Worm (Caenorhabditis elegans) whole organism, L4 larva: ENCODE results near the gene T05D4.5.

Source experiments
- F10B5.3 ChIP-seq: sonication (generic microtip); optimal IDR thresholded peaks from 2 replicates; lab custom pipeline; 2016; ENCODE audit warnings: mild to moderate bottlenecking, missing genetic modification characterization, missing compliant biosample characterization
- F44E2.7 ChIP-seq: fragments of 200-800 bp; sonication (Bioruptor generic); IDR thresholded peaks from 2 replicates; pipeline ENCODE4 v2.1.2; 2022; ENCODE audit warnings: missing genetic modification characterization, missing compliant biosample characterization
- F49E8.2 ChIP-seq: sonication (generic microtip); optimal IDR thresholded peaks from 2 replicates; lab custom pipeline; 2016; ENCODE audit warnings: missing compliant biosample characterization, mild to moderate bottlenecking, missing genetic modification characterization, borderline replicate concordance
- ZK546.5 ChIP-seq, 2 experiments: sonication (generic microtip); optimal IDR thresholded peaks; 2 replicates each; lab custom pipeline; 2017; ENCODE audit warnings: missing biosample characterization in 2 of 2, missing genetic modification characterization in 2 of 2
- aha-1 ChIP-seq: fragments of 150-350 bp; peaks from one replicate; lab custom pipeline; 2014; ENCODE audit warnings: missing biosample characterization, missing genetic modification characterization
- arid-1 ChIP-seq: fragments of 200-800 bp; sonication (Bioruptor generic); conservative IDR thresholded peaks from 2 replicates; pipeline ENCODE4 v1.3.6; 2022; ENCODE audit warnings: missing genetic modification reagents, missing genetic modification characterization, missing compliant biosample characterization
- ceh-32 ChIP-seq: sonication (generic microtip); optimal IDR thresholded peaks from 2 replicates; lab custom pipeline; 2016; ENCODE audit warnings: mild to moderate bottlenecking, missing genetic modification characterization, missing compliant biosample characterization; ENCODE audit not compliant: poor library complexity
- daf-8 ChIP-seq: fragments of 200-800 bp; sonication (Bioruptor generic); IDR thresholded peaks from 2 replicates; pipeline ENCODE4 v1.3.6; 2022; ENCODE audit warnings: missing genetic modification characterization, missing compliant biosample characterization
- dmd-6 ChIP-seq: fragments of 200-800 bp; sonication (Bioruptor generic); IDR thresholded peaks from 2 replicates; pipeline ENCODE4 v1.3.6; 2022; ENCODE audit warnings: missing genetic modification reagents, missing genetic modification characterization, missing compliant biosample characterization
- dmd-8 ChIP-seq: fragments of 200-800 bp; sonication (Bioruptor generic); IDR thresholded peaks from 2 replicates; pipeline ENCODE4 v1.3.6; 2022; ENCODE audit warnings: missing genetic modification characterization, missing compliant biosample characterization
- hif-1 ChIP-seq, 2 experiments: sonication (generic microtip); optimal IDR thresholded peaks; 2 replicates each; lab custom pipeline; 2016 to 2017; ENCODE audit warnings: missing compliant biosample characterization in 2 of 2, missing genetic modification characterization in 2 of 2, missing genetic modification reagents in 2 of 2, missing genotype in 2 of 2, mild to moderate bottlenecking in 1 of 2
- hlh-30 ChIP-seq: sonication (generic microtip); optimal IDR thresholded peaks from 2 replicates; lab custom pipeline; 2017; ENCODE audit warnings: antibody characterized with exemption, mild to moderate bottlenecking, missing genetic modification characterization, missing compliant biosample characterization; ENCODE audit not compliant: insufficient read depth
- hmg-1.1 ChIP-seq: fragments of 200-800 bp; sonication (Bioruptor generic); IDR thresholded peaks from 2 replicates; pipeline ENCODE4 v1.3.6; 2022; ENCODE audit warnings: missing genetic modification reagents, missing genetic modification characterization, missing compliant biosample characterization
- lim-7 ChIP-seq: fragments of 200-800 bp; sonication (Bioruptor generic); IDR thresholded peaks from 2 replicates; pipeline ENCODE4 v1.3.6; 2022; ENCODE audit warnings: missing genetic modification characterization, missing compliant biosample characterization
- lin-38 ChIP-seq: fragments of 200-800 bp; sonication (Bioruptor generic); IDR thresholded peaks from 2 replicates; pipeline ENCODE4 v1.3.6; 2022; ENCODE audit warnings: missing genetic modification reagents, missing genetic modification characterization, missing compliant biosample characterization
- lsy-2 ChIP-seq, 2 experiments: fragments of 150-350 bp in 1 of 2; sonication (generic microtip) in 1 of 2; optimal IDR thresholded peaks; 2 replicates each; lab custom pipeline; 2014 to 2017; ENCODE audit warnings: missing biosample characterization in 2 of 2, missing genetic modification characterization in 2 of 2
- madf-5 ChIP-seq, 2 experiments: fragments of 200-800 bp; sonication (Bioruptor generic); IDR thresholded peaks; 2 replicates each; pipeline ENCODE4 v1.3.6; 2022; ENCODE audit warnings: missing compliant biosample characterization in 2 of 2, missing genetic modification characterization in 2 of 2
- mes-2 ChIP-seq: sonication (generic microtip); optimal IDR thresholded peaks from 2 replicates; lab custom pipeline; 2016; ENCODE audit warnings: missing genotype, mild to moderate bottlenecking, missing genetic modification characterization, missing compliant biosample characterization; ENCODE audit not compliant: poor library complexity, severe bottlenecking
- nhr-11 ChIP-seq: fragments of 150-350 bp; optimal IDR thresholded peaks from 2 replicates; lab custom pipeline; 2014; ENCODE audit warnings: missing biosample characterization, missing genetic modification characterization
- pha-4 ChIP-seq, 2 experiments: fragments of 150-350 bp in 1 of 2; fragments of 200-800 bp in 1 of 2; sonication (Bioruptor generic) in 1 of 2; IDR thresholded peaks in 1 of 2; optimal IDR thresholded peaks in 1 of 2; 2 replicates each; pipeline versions ENCODE4 v1.3.6 to Lab custom; 2014 to 2022; ENCODE audit warnings: missing genetic modification characterization in 2 of 2, missing genetic modification reagents in 2 of 2, missing biosample characterization in 1 of 2, missing compliant biosample characterization in 1 of 2
- php-3 ChIP-seq: fragments of 200-800 bp; sonication (Bioruptor generic); IDR thresholded peaks from 2 replicates; pipeline ENCODE4 v1.3.6; 2022; ENCODE audit warnings: missing genetic modification reagents, missing genetic modification characterization, missing compliant biosample characterization
- saeg-2 ChIP-seq: fragments of 200-800 bp; sonication (Bioruptor generic); IDR thresholded peaks from 2 replicates; pipeline ENCODE4 v1.3.6; 2022; ENCODE audit warnings: missing genetic modification reagents, missing genetic modification characterization, missing compliant biosample characterization
- set-16 ChIP-seq: fragments of 200-800 bp; sonication (Bioruptor generic); IDR thresholded peaks from 2 replicates; pipeline ENCODE4 v1.3.6; 2022; ENCODE audit warnings: missing genetic modification reagents, missing genetic modification characterization, missing compliant biosample characterization
- snpc-4 ChIP-seq: fragments of 150-350 bp; optimal IDR thresholded peaks from 2 replicates; lab custom pipeline; 2014; ENCODE audit warnings: missing biosample characterization, missing genetic modification characterization
- spr-1 ChIP-seq: sonication (generic microtip); optimal IDR thresholded peaks from 2 replicates; lab custom pipeline; 2016; ENCODE audit warnings: mild to moderate bottlenecking, missing genetic modification characterization, missing compliant biosample characterization
- spr-3 ChIP-seq: fragments of 200-800 bp; sonication (Bioruptor generic); optimal IDR thresholded peaks from 2 replicates; lab custom pipeline; 2018; ENCODE audit warnings: mild to moderate bottlenecking, missing genetic modification characterization, missing compliant biosample characterization
- unc-62 ChIP-seq, 3 experiments: fragments of 150-350 bp in 1 of 3; sonication (generic microtip); optimal IDR thresholded peaks in 2 of 3; peaks in 1 of 3; 1 replicate in 1 of 3; 2 replicates in 2 of 3; lab custom pipeline; 2014 to 2017; ENCODE audit warnings: missing biosample characterization in 3 of 3, missing genetic modification characterization in 3 of 3, missing genetic modification reagents in 3 of 3, missing genotype in 1 of 3
- zip-11 ChIP-seq: fragments of 200-800 bp; sonication (Bioruptor generic); IDR thresholded peaks from 2 replicates; pipeline ENCODE4 v1.3.6; 2022; ENCODE audit warnings: missing genetic modification characterization, missing compliant biosample characterization
- ztf-11 ChIP-seq: fragments of 150-350 bp; optimal IDR thresholded peaks from 2 replicates; lab custom pipeline; 2014; ENCODE audit warnings: missing biosample characterization, missing genetic modification characterization

Gene T05D4.5

ce11 chrIII:13565972-13566371 is 14.7 kb upstream of the T05D4.5 start:
- TF ChIP-seq nhr-11 (peak; percentile 10), ZK546.5 (tag; optimal IDR thresholded peaks at IDR 0.05; lab: Kevin White, UChicago) (no peak), snpc-4 (no peak), F10B5.3 (no peak), unc-62 (GFP tag; optimal IDR thresholded peaks at IDR 0.05 in 1 of 2; lab: Kevin White, UChicago) (peak in 1 of 2 experiments; percentile 10), unc-62 (tag; optimal IDR thresholded peaks at IDR 0.05; lab: Kevin White, UChicago) (no peak), php-3 (no peak), hif-1 (tag; optimal IDR thresholded peaks at IDR 0.05; lab: Kevin White, UChicago) (peak in 1 of 2 experiments; percentile 76), lsy-2 (tag; optimal IDR thresholded peaks at IDR 0.05; lab: Kevin White, UChicago) (peak in 1 of 2 experiments; percentile 27), aha-1 (tag; lab: Kevin White, UChicago) (peak; percentile 8)

ce11 chrIII:13570347-13570746 is 10.3 kb upstream of the T05D4.5 start, which contains the start of gene exc-12:
Gene exc-12 (minus strand): TSS chrIII:13570447.
- TF ChIP-seq dmd-8 (GFP tag; lab: Robert Waterston, UW) (no peak), arid-1 (GFP tag; lab: Robert Waterston, UW) (no peak), zip-11 (GFP tag; lab: Robert Waterston, UW) (no peak), mes-2 (tag; lab: Kevin White, UChicago) (no peak), spr-1 (tag; lab: Kevin White, UChicago) (no peak), ceh-32 (tag; lab: Kevin White, UChicago) (no peak), lin-38 (GFP tag; lab: Robert Waterston, UW) (no peak), F49E8.2 (tag; lab: Kevin White, UChicago) (no peak), pha-4 (GFP tag; IDR thresholded peaks at IDR 0.05; lab: Robert Waterston, UW) (no peak), pha-4 (tag; optimal IDR thresholded peaks at IDR 0.05; lab: Kevin White, UChicago) (no peak), ztf-11 (no peak), dmd-6 (GFP tag; lab: Robert Waterston, UW) (no peak), spr-3 (GFP tag; lab: Kevin White, UChicago) (no peak)

- TF ChIP-seq hlh-30 (peak; percentile 20), daf-8 (GFP tag; lab: Robert Waterston, UW) (no peak)
These were observed 4.9 kb upstream of the T05D4.5 start, which contains the start of gene osm-7 for ce11 chrIII:13575610-13576232. Gene osm-7 (plus strand): TSS chrIII:13576182.

- TF ChIP-seq F44E2.7 (GFP tag; lab: Robert Waterston, UW), result no peak
- TF ChIP-seq unc-62 (GFP tag; optimal IDR thresholded peaks at IDR 0.05 in 1 of 2; lab: Kevin White, UChicago), result peak in 1 of 2 experiments; percentile 82
- TF ChIP-seq unc-62 (tag; optimal IDR thresholded peaks at IDR 0.05; lab: Kevin White, UChicago), result no peak
- TF ChIP-seq set-16 (GFP tag; lab: Robert Waterston, UW), result peak; percentile 74
- TF ChIP-seq, all 104 proteins: peak for 2
These were observed 562 bp upstream of the T05D4.5 start for ce11 chrIII:13580076-13580475.

- TF ChIP-seq php-3, result no peak
- TF ChIP-seq set-16 (GFP tag; lab: Robert Waterston, UW), result peak; percentile 72
These were observed 1.1 kb downstream of the T05D4.5 start for ce11 chrIII:13581727-13582126.

ce11 chrIII:13585136-13585535 is 4.5 kb downstream of the T05D4.5 start:
- TF ChIP-seq lim-7 (GFP tag; lab: Robert Waterston, UW), result 0 out of 2 replicates have a peak, but pooled peaks have one; percentile 48
- TF ChIP-seq saeg-2, result 0 out of 2 replicates have a peak, but pooled peaks have one; percentile 19
- 0 out of 4 replicates have a peak, but pooled peaks of 1 of the 2 experiments have one; percentile 22 for TF ChIP-seq madf-5 (GFP tag; IDR thresholded peaks at IDR 0.05; lab: Robert Waterston, UW)
- peak; percentile 33; the same call in 1 of the 2 replicates for TF ChIP-seq hmg-1.1 (GFP tag; lab: Robert Waterston, UW)
- TF ChIP-seq set-16 (GFP tag; lab: Robert Waterston, UW), result peak; percentile 44; the same call in 1 of the 2 replicates
